Fruit fly (Drosophila melanogaster) whole organism, wandering third instar larva: Measurements from ENCODE around the gene Cpr100A.
A peak's percentile ranks its signal among the peaks of the same experiment; 100 is the strongest.

Experiments used
- Abd-B ChIP-seq: fragments of >200 bp; optimal IDR thresholded peaks from 2 replicates; lab custom pipeline; 2017; ENCODE audit warnings: missing biosample characterization, missing genetic modification characterization
- CG32264 ChIP-seq: fragments of 200-800 bp; sonication (Bioruptor generic); optimal IDR thresholded peaks from 2 replicates; lab custom pipeline; 2016; ENCODE audit warnings: missing biosample characterization, missing genetic modification characterization
- CG9705 ChIP-seq: fragments of 200-800 bp; sonication (Bioruptor generic); optimal IDR thresholded peaks from 2 replicates; lab custom pipeline; 2018; ENCODE audit warnings: missing biosample characterization, mild to moderate bottlenecking, missing genetic modification characterization
- CrebA ChIP-seq: fragments of 200-800 bp; sonication (Bioruptor generic); optimal IDR thresholded peaks from 2 replicates; lab custom pipeline; 2016; ENCODE audit warnings: missing biosample characterization, mild to moderate bottlenecking, missing genetic modification characterization, borderline replicate concordance
- Dfd ChIP-seq: fragments of >200 bp; optimal IDR thresholded peaks from 2 replicates; lab custom pipeline; 2017; ENCODE audit warnings: missing biosample characterization, missing genetic modification characterization
- Dif ChIP-seq: fragments of 200-275, 200-300 bp; sonication (Bioruptor generic); optimal IDR thresholded peaks from 2 replicates; lab custom pipeline; 2018; ENCODE audit warnings: missing biosample characterization, missing genetic modification characterization; ENCODE audit not compliant: partially characterized antibody
- GATAd ChIP-seq: sonication (Bioruptor generic); optimal IDR thresholded peaks from 2 replicates; lab custom pipeline; 2016; ENCODE audit warnings: missing biosample characterization, missing genetic modification characterization
- HLH106 ChIP-seq: fragments of 200-800 bp; optimal IDR thresholded peaks from 3 replicates; lab custom pipeline; 2019; ENCODE audit warnings: missing biosample characterization, mild to moderate bottlenecking, missing genetic modification characterization, moderate library complexity
- Hnf4 ChIP-seq: fragments of 200-800 bp; sonication (Bioruptor generic); optimal IDR thresholded peaks from 2 replicates; lab custom pipeline; 2016; ENCODE audit warnings: missing biosample characterization, mild to moderate bottlenecking, missing genetic modification characterization
- Hr78 ChIP-seq: fragments of >200 bp; optimal IDR thresholded peaks from 2 replicates; lab custom pipeline; 2017; ENCODE audit warnings: missing biosample characterization, missing genetic modification characterization
- Hr83 ChIP-seq: fragments of 200-300 bp; sonication (Bioruptor generic); optimal IDR thresholded peaks from 2 replicates; lab custom pipeline; 2016; ENCODE audit warnings: missing biosample characterization, mild to moderate bottlenecking, missing genetic modification characterization, moderate library complexity; ENCODE audit not compliant: poor library complexity, severe bottlenecking
- Jra ChIP-seq: sonication (Bioruptor generic); optimal IDR thresholded peaks from 2 replicates; lab custom pipeline; 2016; ENCODE audit warnings: missing biosample characterization, missing genetic modification characterization
- Mio ChIP-seq: sonication (Bioruptor generic); optimal IDR thresholded peaks from 2 replicates; lab custom pipeline; 2016; ENCODE audit warnings: missing biosample characterization, missing genetic modification characterization
- Myc ChIP-seq: fragments of >200 bp; optimal IDR thresholded peaks from 2 replicates; lab custom pipeline; 2017
- N ChIP-seq: fragments of >200 bp; optimal IDR thresholded peaks from 2 replicates; lab custom pipeline; 2018; ENCODE audit warnings: missing biosample characterization, missing external identifiers, missing genetic modification characterization
- OdsH ChIP-seq: fragments of 200-800 bp; sonication (Bioruptor generic); optimal IDR thresholded peaks from 2 replicates; lab custom pipeline; 2016; ENCODE audit warnings: missing biosample characterization, mild to moderate bottlenecking, missing genetic modification characterization
- Rel ChIP-seq, 2 experiments: fragments of 200-800 bp; sonication (Bioruptor generic) in 1 of 2; optimal IDR thresholded peaks; 2 replicates in 1 of 2; 3 replicates in 1 of 2; lab custom pipeline; 2016 to 2019; ENCODE audit warnings: mild to moderate bottlenecking in 2 of 2, missing biosample characterization in 2 of 2, missing genetic modification characterization in 2 of 2, moderate library complexity in 1 of 2
- Sp1 ChIP-seq: fragments of 200-800 bp; sonication (Bioruptor generic); optimal IDR thresholded peaks from 3 replicates; lab custom pipeline; 2019; ENCODE audit warnings: missing biosample characterization, mild to moderate bottlenecking, missing genetic modification characterization, moderate library complexity
- Vsx2 ChIP-seq: fragments of 200-300, 225-300 bp; sonication (Bioruptor generic); optimal IDR thresholded peaks from 2 replicates; lab custom pipeline; 2018; ENCODE audit warnings: missing biosample characterization, missing genetic modification characterization; ENCODE audit not compliant: partially characterized antibody
- br ChIP-seq: fragments of 200-800 bp; sonication (Bioruptor generic); optimal IDR thresholded peaks from 2 replicates; lab custom pipeline; 2016; ENCODE audit warnings: missing biosample characterization, missing genetic modification characterization
- brk ChIP-seq: fragments of 200-800 bp; sonication (Bioruptor generic); optimal IDR thresholded peaks from 2 replicates; lab custom pipeline; 2016; ENCODE audit warnings: missing biosample characterization, mild to moderate bottlenecking, missing genetic modification characterization
- dl ChIP-seq, 2 experiments: fragments of 175-275, 200-275 bp in 1 of 2; fragments of 200-275 bp in 1 of 2; sonication (Bioruptor generic); optimal IDR thresholded peaks; lab custom pipeline; 2018; ENCODE audit warnings: mild to moderate bottlenecking in 2 of 2, missing biosample characterization in 2 of 2, missing genetic modification characterization in 2 of 2, moderate library complexity in 2 of 2; ENCODE audit not compliant: partially characterized antibody in 2 of 2, insufficient read depth in 1 of 2
- dmrt93B ChIP-seq: fragments of 200-800 bp; sonication (Bioruptor generic); optimal IDR thresholded peaks from 2 replicates; lab custom pipeline; 2018; ENCODE audit warnings: missing biosample characterization, mild to moderate bottlenecking, missing genetic modification characterization
- dsf ChIP-seq: sonication (Bioruptor generic); optimal IDR thresholded peaks from 2 replicates; lab custom pipeline; 2016; ENCODE audit warnings: missing biosample characterization, missing genetic modification characterization, borderline replicate concordance
- ey ChIP-seq: fragments of 200-800 bp; sonication (Bioruptor generic); optimal IDR thresholded peaks from 2 replicates; lab custom pipeline; 2016; ENCODE audit warnings: missing biosample characterization, missing genetic modification characterization
- foxo ChIP-seq, 2 experiments: fragments of 200-800 bp; sonication (Bioruptor generic); optimal IDR thresholded peaks; 2 replicates in 1 of 2; 3 replicates in 1 of 2; lab custom pipeline; 2016 to 2017; ENCODE audit warnings: missing biosample characterization in 2 of 2, missing genetic modification characterization in 2 of 2
- fru ChIP-seq: fragments of 200-800 bp; sonication (Bioruptor generic); optimal IDR thresholded peaks from 3 replicates; lab custom pipeline; 2016; ENCODE audit warnings: missing biosample characterization, mild to moderate bottlenecking, missing genetic modification characterization
- h ChIP-seq: fragments of 200-800 bp; sonication (Bioruptor generic); optimal IDR thresholded peaks from 3 replicates; lab custom pipeline; 2016; ENCODE audit warnings: missing biosample characterization, mild to moderate bottlenecking, missing genetic modification characterization
- jim ChIP-seq: fragments of 175-275, 200-325 bp; sonication (Bioruptor generic); optimal IDR thresholded peaks from 2 replicates; lab custom pipeline; 2016; ENCODE audit warnings: missing biosample characterization, mild to moderate bottlenecking, missing genetic modification characterization
- lola ChIP-seq: fragments of >200 bp; optimal IDR thresholded peaks from 2 replicates; lab custom pipeline; 2017; ENCODE audit warnings: missing biosample characterization, missing genetic modification characterization
- pan ChIP-seq: fragments of >200 bp; optimal IDR thresholded peaks from 2 replicates; lab custom pipeline; 2017
- psq ChIP-seq: fragments of 200-800 bp; sonication (Bioruptor generic); optimal IDR thresholded peaks from 3 replicates; lab custom pipeline; 2017; ENCODE audit warnings: missing biosample characterization, mild to moderate bottlenecking, missing genetic modification characterization, moderate library complexity
- rgr ChIP-seq: fragments of 200-800 bp; sonication (Bioruptor generic); optimal IDR thresholded peaks from 3 replicates; lab custom pipeline; 2016; ENCODE audit warnings: missing biosample characterization, mild to moderate bottlenecking, missing genetic modification characterization
- sage ChIP-seq: fragments of 200-800 bp; sonication (Bioruptor generic); optimal IDR thresholded peaks from 2 replicates; lab custom pipeline; 2016; ENCODE audit warnings: missing biosample characterization, mild to moderate bottlenecking, missing genetic modification characterization
- sv ChIP-seq: fragments of 200-800 bp; sonication (Bioruptor generic); optimal IDR thresholded peaks from 3 replicates; lab custom pipeline; 2016; ENCODE audit warnings: missing biosample characterization, missing genetic modification characterization
- tai ChIP-seq: sonication (Bioruptor generic); optimal IDR thresholded peaks from 2 replicates; lab custom pipeline; 2016; ENCODE audit warnings: missing biosample characterization, missing genetic modification characterization
- usp ChIP-seq: fragments of >200 bp; optimal IDR thresholded peaks from 2 replicates; lab custom pipeline; 2017; ENCODE audit warnings: missing biosample characterization, missing genetic modification characterization
- woc ChIP-seq: sonication (Bioruptor generic); optimal IDR thresholded peaks from 2 replicates; lab custom pipeline; 2016; ENCODE audit warnings: missing biosample characterization, mild to moderate bottlenecking, missing genetic modification characterization

Gene Cpr100A

dm6 chr3R:30888550-30889259 lies 21.4 kb downstream of the Cpr100A start, which contains the start of gene Sap-r:
Gene Sap-r (minus strand): TSS chr3R:30889062.
- TF ChIP-seq CrebA (GFP tag; lab: Kevin White, UChicago) (no peak), dmrt93B (GFP tag; lab: Kevin White, UChicago) (no peak), sage (GFP tag; lab: Kevin White, UChicago) (no peak), N (no peak), usp (GFP tag; lab: Kevin White, UChicago) (no peak), dsf (GFP tag; lab: Kevin White, UChicago) (no peak), woc (no peak), pan (lab: Kevin White, UChicago) (no peak), rgr (no peak), Rel (GFP tag; optimal IDR thresholded peaks at IDR 0.05; lab: Kevin White, UChicago) (no peak), Rel (tag; optimal IDR thresholded peaks at IDR 0.05; lab: Kevin White, UChicago) (peak; percentile 66), Mio (GFP tag; lab: Kevin White, UChicago) (no peak), lola (GFP tag; lab: Kevin White, UChicago) (no peak), GATAd (GFP tag; lab: Kevin White, UChicago) (no peak), br (GFP tag; lab: Kevin White, UChicago) (peak; percentile 38), Jra (GFP tag; lab: Kevin White, UChicago) (peak; percentile 12), ey (GFP tag; lab: Kevin White, UChicago) (no peak), fru (GFP tag; lab: Kevin White, UChicago) (no peak), Vsx2 (GFP tag; lab: Kevin White, UChicago) (no peak), psq (GFP tag; lab: Kevin White, UChicago) (peak; percentile 60), dl (GFP tag; optimal IDR thresholded peaks at IDR 0.05; lab: Kevin White, UChicago; ENCODE audit: insufficient read depth in 1 of 2, partially characterized antibody in 2 of 2) (no peak), Hr78 (GFP tag; lab: Kevin White, UChicago) (no peak), sv (GFP tag; lab: Kevin White, UChicago) (no peak), Dfd (GFP tag; lab: Kevin White, UChicago) (no peak), h (peak; percentile 43), Hr83 (GFP tag; lab: Kevin White, UChicago) (no peak), CG32264 (GFP tag; lab: Kevin White, UChicago) (peak; percentile 14), Dif (GFP tag; lab: Kevin White, UChicago) (peak; percentile 44), Hnf4 (GFP tag; lab: Kevin White, UChicago) (no peak), brk (GFP tag; lab: Kevin White, UChicago) (no peak), foxo (GFP tag; optimal IDR thresholded peaks at IDR 0.05; lab: Kevin White, UChicago) (no peak), HLH106 (tag; lab: Kevin White, UChicago) (peak; percentile 12), OdsH (no peak), Sp1 (GFP tag; lab: Kevin White, UChicago) (peak; percentile 57), Abd-B (GFP tag; lab: Kevin White, UChicago) (no peak), CG9705 (GFP tag; lab: Kevin White, UChicago) (no peak), jim (GFP tag; lab: Kevin White, UChicago) (no peak), tai (GFP tag; lab: Kevin White, UChicago) (peak; percentile 22), Myc (lab: Kevin White, UChicago) (peak; percentile 27)

dm6 chr3R:30890045-30890444 lies 22.7 kb downstream of the Cpr100A start:
- TF ChIP-seq dsf (GFP tag; lab: Kevin White, UChicago) (no peak), pan (lab: Kevin White, UChicago) (no peak), Hr83 (GFP tag; lab: Kevin White, UChicago) (no peak), HLH106 (tag; lab: Kevin White, UChicago) (no peak), OdsH (no peak), Mio (GFP tag; lab: Kevin White, UChicago) (no peak), sv (GFP tag; lab: Kevin White, UChicago) (no peak), rgr (peak; percentile 23)
